Worm (Caenorhabditis elegans) whole organism, L1 larva: ENCODE measurements around the gene F57B9.3.

Experiments
- C04F5.9 ChIP-seq: sonication (generic microtip); optimal IDR thresholded peaks from 2 replicates; lab custom pipeline; 2016; ENCODE audit warnings: missing genetic modification characterization, missing compliant biosample characterization
- C16A3.4 ChIP-seq: fragments of 150-350 bp; optimal IDR thresholded peaks from 2 replicates; lab custom pipeline; 2014; ENCODE audit warnings: missing biosample characterization, missing genetic modification characterization
- aly-2 ChIP-seq: fragments of 150-350 bp; optimal IDR thresholded peaks from 2 replicates; lab custom pipeline; 2014; ENCODE audit warnings: missing biosample characterization, missing genetic modification characterization
- blmp-1 ChIP-seq: fragments of 150-350 bp; optimal IDR thresholded peaks from 2 replicates; lab custom pipeline; 2014; ENCODE audit warnings: missing biosample characterization, missing genetic modification characterization
- ceh-63 ChIP-seq: fragments of 200-800 bp; sonication (Bioruptor generic); optimal IDR thresholded peaks from 2 replicates; lab custom pipeline; 2018; ENCODE audit warnings: mild to moderate bottlenecking, missing genetic modification characterization, missing compliant biosample characterization
- ceh-8 ChIP-seq: fragments of 200-800 bp; sonication (Bioruptor generic); optimal IDR thresholded peaks from 2 replicates; lab custom pipeline; 2018; ENCODE audit warnings: mild to moderate bottlenecking, missing genetic modification characterization, moderate library complexity, missing compliant biosample characterization
- ceh-82 ChIP-seq, 3 experiments: fragments of 150-350 bp in 1 of 3; sonication (generic microtip) in 2 of 3; optimal IDR thresholded peaks; 2 replicates each; lab custom pipeline; 2014 to 2017; ENCODE audit warnings: missing biosample characterization in 3 of 3, missing genetic modification characterization in 3 of 3
- ceh-90 ChIP-seq: sonication (generic microtip); optimal IDR thresholded peaks from 2 replicates; lab custom pipeline; 2016; ENCODE audit warnings: missing genetic modification characterization, missing compliant biosample characterization
- dpl-1 ChIP-seq, 3 experiments: fragments of 150-350 bp in 2 of 3; sonication (generic microtip) in 1 of 3; optimal IDR thresholded peaks; 2 replicates each; lab custom pipeline; 2014 to 2017; ENCODE audit warnings: missing biosample characterization in 3 of 3, missing genetic modification characterization in 3 of 3, missing genetic modification reagents in 3 of 3
- efl-1 ChIP-seq, 4 experiments: fragments of 150-350 bp; optimal IDR thresholded peaks in 3 of 4; peaks in 1 of 4; 1 replicate in 1 of 4; 2 replicates in 3 of 4; lab custom pipeline; 2014; ENCODE audit warnings: missing biosample characterization in 2 of 4, missing genetic modification characterization in 2 of 4, missing genetic modification reagents in 2 of 4
- efl-3 ChIP-seq: fragments of 200-800 bp; sonication (Bioruptor generic); optimal IDR thresholded peaks from 2 replicates; lab custom pipeline; 2018; ENCODE audit warnings: mild to moderate bottlenecking, missing genetic modification characterization, missing compliant biosample characterization
- egl-13 ChIP-seq: sonication (generic microtip); optimal IDR thresholded peaks from 2 replicates; lab custom pipeline; 2016; ENCODE audit warnings: missing genotype, missing genetic modification reagents, missing genetic modification characterization, missing compliant biosample characterization
- elt-3 ChIP-seq, 6 experiments: fragments of 150-350 bp in 1 of 6; sonication (generic microtip); optimal IDR thresholded peaks; 2 replicates each; lab custom pipeline; 2017 to 2018; ENCODE audit warnings: missing biosample characterization in 6 of 6, missing genetic modification characterization in 6 of 6, inconsistent platforms in 1 of 6
- fkh-10 ChIP-seq: sonication (generic microtip); optimal IDR thresholded peaks from 2 replicates; lab custom pipeline; 2017; ENCODE audit warnings: missing biosample characterization, missing genetic modification reagents, missing genetic modification characterization
- grh-1 ChIP-seq: fragments of 200-800 bp; sonication (Bioruptor generic); IDR thresholded peaks from 2 replicates; pipeline ENCODE4 v1.3.6; 2022; ENCODE audit warnings: missing genetic modification reagents, missing genetic modification characterization, missing compliant biosample characterization
- hlh-4 ChIP-seq: sonication (generic microtip); optimal IDR thresholded peaks from 2 replicates; lab custom pipeline; 2016; ENCODE audit warnings: mild to moderate bottlenecking, missing genetic modification characterization, missing compliant biosample characterization
- irx-1 ChIP-seq: sonication (generic microtip); optimal IDR thresholded peaks from 2 replicates; lab custom pipeline; 2016; ENCODE audit warnings: missing genetic modification characterization, missing compliant biosample characterization
- lin-14 ChIP-seq: fragments of 200-800 bp; sonication (Bioruptor generic); optimal IDR thresholded peaks from 2 replicates; lab custom pipeline; 2018; ENCODE audit warnings: mild to moderate bottlenecking, missing genetic modification characterization, moderate library complexity, missing compliant biosample characterization
- lin-15B ChIP-seq: fragments of 150-350 bp; sonication (generic microtip); optimal IDR thresholded peaks from 3 replicates; lab custom pipeline; 2014; ENCODE audit warnings: missing biosample characterization, missing genetic modification characterization
- lin-35 ChIP-seq, 2 experiments: fragments of 150-350 bp; optimal IDR thresholded peaks; 2 replicates each; lab custom pipeline; 2014; ENCODE audit warnings: missing biosample characterization in 2 of 2, missing genetic modification characterization in 2 of 2, missing genetic modification reagents in 2 of 2
- lin-39 ChIP-seq: fragments of 150-350 bp; optimal IDR thresholded peaks from 2 replicates; lab custom pipeline; 2014; ENCODE audit warnings: missing biosample characterization, missing genetic modification reagents, missing genetic modification characterization
- lir-3 ChIP-seq: sonication (generic microtip); optimal IDR thresholded peaks from 2 replicates; lab custom pipeline; 2016; ENCODE audit warnings: mild to moderate bottlenecking, missing genetic modification characterization, moderate library complexity, missing compliant biosample characterization; ENCODE audit not compliant: poor library complexity
- lsy-2 ChIP-seq, 2 experiments: fragments of 150-350 bp; optimal IDR thresholded peaks; 2 replicates each; lab custom pipeline; 2014; ENCODE audit warnings: missing biosample characterization in 2 of 2, missing genetic modification characterization in 2 of 2
- mab-9 ChIP-seq: fragments of 200-800 bp; sonication (Bioruptor generic); IDR thresholded peaks from 2 replicates; pipeline ENCODE4 v1.3.6; 2022; ENCODE audit warnings: missing genetic modification reagents, missing genetic modification characterization, missing compliant biosample characterization
- mdl-1 ChIP-seq, 2 experiments: fragments of 150-350 bp; optimal IDR thresholded peaks; 2 replicates each; lab custom pipeline; 2014 to 2017; ENCODE audit warnings: missing biosample characterization in 2 of 2, missing genetic modification characterization in 2 of 2, inconsistent platforms in 1 of 2
- mef-2 ChIP-seq: fragments of 150-350 bp; optimal IDR thresholded peaks from 2 replicates; lab custom pipeline; 2014; ENCODE audit warnings: missing biosample characterization, missing genetic modification characterization
- mep-1 ChIP-seq: fragments of 150-350 bp; optimal IDR thresholded peaks from 2 replicates; lab custom pipeline; 2014; ENCODE audit warnings: missing biosample characterization, missing genetic modification characterization
- nhr-12 ChIP-seq: sonication (generic microtip); optimal IDR thresholded peaks from 2 replicates; lab custom pipeline; 2017; ENCODE audit warnings: missing biosample characterization, missing genetic modification characterization
- nhr-20 ChIP-seq: sonication (generic microtip); optimal IDR thresholded peaks from 2 replicates; lab custom pipeline; 2016; ENCODE audit warnings: mild to moderate bottlenecking, missing genetic modification characterization, missing compliant biosample characterization
- nhr-47 ChIP-seq: sonication (generic microtip); optimal IDR thresholded peaks from 2 replicates; lab custom pipeline; 2016; ENCODE audit warnings: mild to moderate bottlenecking, missing genetic modification characterization, moderate library complexity, missing compliant biosample characterization
- nhr-71 ChIP-seq: sonication (generic microtip); optimal IDR thresholded peaks from 2 replicates; lab custom pipeline; 2016; ENCODE audit warnings: mild to moderate bottlenecking, missing genetic modification characterization, moderate library complexity, missing compliant biosample characterization
- nhr-76 ChIP-seq: sonication (generic microtip); optimal IDR thresholded peaks from 2 replicates; lab custom pipeline; 2017; ENCODE audit warnings: missing biosample characterization, missing genetic modification characterization
- nhr-85 ChIP-seq: sonication (generic microtip); peaks from one replicate; lab custom pipeline; 2016; ENCODE audit warnings: missing genetic modification characterization, inconsistent platforms, missing compliant biosample characterization
- nhr-90 ChIP-seq: sonication (generic microtip); optimal IDR thresholded peaks from 2 replicates; lab custom pipeline; 2016; ENCODE audit warnings: mild to moderate bottlenecking, missing genetic modification characterization, missing compliant biosample characterization; ENCODE audit not compliant: poor library complexity
- pag-3 ChIP-seq: sonication (generic microtip); optimal IDR thresholded peaks from 2 replicates; lab custom pipeline; 2017; ENCODE audit warnings: missing genetic modification characterization, mild to moderate bottlenecking, missing compliant biosample characterization, antibody characterized with exemption, borderline replicate concordance; ENCODE audit not compliant: insufficient read depth
- pqm-1 ChIP-seq: sonication (generic microtip); optimal IDR thresholded peaks from 3 replicates; lab custom pipeline; 2017; ENCODE audit warnings: missing biosample characterization, missing genetic modification characterization
- snpc-4 ChIP-seq: fragments of 150-350 bp; optimal IDR thresholded peaks from 2 replicates; lab custom pipeline; 2014; ENCODE audit warnings: missing biosample characterization, missing genetic modification characterization
- snu-23 ChIP-seq: sonication (generic microtip); optimal IDR thresholded peaks from 2 replicates; lab custom pipeline; 2016; ENCODE audit warnings: missing genetic modification characterization, missing compliant biosample characterization
- sox-4 ChIP-seq: sonication (generic microtip); optimal IDR thresholded peaks from 2 replicates; lab custom pipeline; 2016; ENCODE audit warnings: missing genetic modification characterization, missing compliant biosample characterization
- swsn-7 ChIP-seq: sonication (generic microtip); optimal IDR thresholded peaks from 2 replicates; lab custom pipeline; 2016; ENCODE audit warnings: missing genetic modification characterization, missing compliant biosample characterization
- tbx-2 ChIP-seq: sonication (generic microtip); optimal IDR thresholded peaks from 2 replicates; lab custom pipeline; 2016; ENCODE audit warnings: missing genetic modification characterization, missing compliant biosample characterization
- tlp-1 ChIP-seq: fragments of 150-350 bp; optimal IDR thresholded peaks from 2 replicates; lab custom pipeline; 2014; ENCODE audit warnings: missing biosample characterization, missing genetic modification characterization
- unc-98 ChIP-seq: fragments of 200-800 bp; sonication (Bioruptor generic); IDR thresholded peaks from 2 replicates; pipeline ENCODE4 v1.3.6; 2022; ENCODE audit warnings: missing genetic modification characterization, missing compliant biosample characterization
- xbp-1 ChIP-seq: sonication (generic microtip); optimal IDR thresholded peaks from 2 replicates; lab custom pipeline; 2016; ENCODE audit warnings: missing genetic modification characterization, missing compliant biosample characterization

Gene F57B9.3

ce11 chrIII:6961167-6961566 is 21.5 kb downstream of the F57B9.3 start (continued):
- TF ChIP-seq blmp-1 (peak; percentile 57), snu-23 (GFP tag; lab: Kevin White, UChicago) (peak; percentile 49), nhr-20 (tag; lab: Kevin White, UChicago) (peak; percentile 25), nhr-47 (tag; lab: Kevin White, UChicago) (peak; percentile 4), efl-1 (optimal IDR thresholded peaks at IDR 0.05; lab: Kevin White, UChicago) (peak; percentile 68 to 70), efl-1 (GFP tag; optimal IDR thresholded peaks at IDR 0.05 in 1 of 2; lab: Kevin White, UChicago) (peak; percentile 71 to 95), lin-35 (GFP tag; optimal IDR thresholded peaks at IDR 0.05; lab: Kevin White, UChicago) (peak; percentile 67 to 80), tbx-2 (peak; percentile 2)

- TF ChIP-seq dpl-1 (GFP tag; optimal IDR thresholded peaks at IDR 0.05; lab: Kevin White, UChicago) (peak in 1 of 3 experiments; percentile 11), ceh-63 (no peak), nhr-20 (tag; lab: Kevin White, UChicago) (peak; percentile 29), hlh-4 (tag; lab: Kevin White, UChicago) (no peak), egl-13 (tag; lab: Kevin White, UChicago) (no peak), nhr-85 (tag; lab: Kevin White, UChicago) (peak; percentile 49), lin-39 (no peak), lin-35 (GFP tag; optimal IDR thresholded peaks at IDR 0.05; lab: Kevin White, UChicago) (peak in 1 of 2 experiments; percentile 53), nhr-90 (tag; lab: Kevin White, UChicago) (peak; percentile 6), pag-3 (tag; lab: Kevin White, UChicago) (peak; percentile 63), sox-4 (tag; lab: Kevin White, UChicago) (no peak), mep-1 (tag; lab: Kevin White, UChicago) (peak; percentile 15), snu-23 (GFP tag; lab: Kevin White, UChicago) (peak; percentile 36), nhr-71 (tag; lab: Kevin White, UChicago) (peak; percentile 12), snpc-4 (tag; lab: Kevin White, UChicago) (no peak), blmp-1 (peak; percentile 38), lsy-2 (tag; optimal IDR thresholded peaks at IDR 0.05; lab: Kevin White, UChicago) (peak in 1 of 2 experiments; percentile 64), nhr-47 (tag; lab: Kevin White, UChicago) (no peak), efl-1 (optimal IDR thresholded peaks at IDR 0.05; lab: Kevin White, UChicago) (peak in 1 of 2 experiments; percentile 4), efl-1 (GFP tag; optimal IDR thresholded peaks at IDR 0.05 in 1 of 2; lab: Kevin White, UChicago) (peak in 1 of 2 experiments; percentile 68), elt-3 (tag; optimal IDR thresholded peaks at IDR 0.05; lab: Kevin White, UChicago) (peak in 2 of 6 experiments; percentile 66 to 73), lin-14 (GFP tag; lab: Kevin White, UChicago) (peak; percentile 40)
Observed at ce11 chrIII:6961937-6962504, 22.4 kb downstream of the F57B9.3 start, which contains the start of the genes rpn-6.1 and F57B9.1. Gene rpn-6.1, minus strand, starts transcription at chrIII:6962001. Gene F57B9.1, plus strand, starts transcription at chrIII:6962090.

ce11 chrIII:6968080-6968639 is 28.5 kb downstream of the F57B9.3 start, which contains the start of gene panl-2:
Gene panl-2, minus strand, starts transcription at chrIII:6968130.
- TF ChIP-seq lin-15B (tag; lab: Kevin White, UChicago) (no peak), efl-3 (GFP tag; lab: Kevin White, UChicago) (no peak), C04F5.9 (tag; lab: Kevin White, UChicago) (peak; percentile 42), egl-13 (tag; lab: Kevin White, UChicago) (no peak), pag-3 (tag; lab: Kevin White, UChicago) (no peak), mep-1 (tag; lab: Kevin White, UChicago) (peak; percentile 16), fkh-10 (no peak), aly-2 (no peak), swsn-7 (tag; lab: Kevin White, UChicago) (peak; percentile 23), C16A3.4 (tag; lab: Kevin White, UChicago) (peak; percentile 54), nhr-76 (no peak), grh-1 (GFP tag; lab: Robert Waterston, UW) (no peak), xbp-1 (tag; lab: Kevin White, UChicago) (peak; percentile 36), mdl-1 (tag; optimal IDR thresholded peaks at IDR 0.05; lab: Kevin White, UChicago) (peak in 1 of 2 experiments; percentile 18), unc-98 (GFP tag; lab: Robert Waterston, UW) (no peak), lir-3 (tag; lab: Kevin White, UChicago) (no peak), mab-9 (GFP tag; lab: Robert Waterston, UW) (no peak), pqm-1 (no peak), lin-35 (GFP tag; optimal IDR thresholded peaks at IDR 0.05; lab: Kevin White, UChicago) (peak; percentile 90 to 95), hlh-4 (tag; lab: Kevin White, UChicago) (no peak), nhr-12 (tag; lab: Kevin White, UChicago) (no peak), tbx-2 (peak; percentile 20), ceh-8 (GFP tag; lab: Kevin White, UChicago) (no peak), tlp-1 (tag; lab: Kevin White, UChicago) (no peak), mef-2 (tag; lab: Kevin White, UChicago) (no peak), ceh-90 (no peak), irx-1 (tag; lab: Kevin White, UChicago) (no peak), ceh-82 (tag; optimal IDR thresholded peaks at IDR 0.05; lab: Kevin White, UChicago) (peak in 2 of 3 experiments; percentile 4 to 30), elt-3 (tag; optimal IDR thresholded peaks at IDR 0.05; lab: Kevin White, UChicago) (peak in 1 of 6 experiments; percentile 5)
